Fruit fly (Drosophila melanogaster): ENCODE results near the gene Mf.

DNA sequence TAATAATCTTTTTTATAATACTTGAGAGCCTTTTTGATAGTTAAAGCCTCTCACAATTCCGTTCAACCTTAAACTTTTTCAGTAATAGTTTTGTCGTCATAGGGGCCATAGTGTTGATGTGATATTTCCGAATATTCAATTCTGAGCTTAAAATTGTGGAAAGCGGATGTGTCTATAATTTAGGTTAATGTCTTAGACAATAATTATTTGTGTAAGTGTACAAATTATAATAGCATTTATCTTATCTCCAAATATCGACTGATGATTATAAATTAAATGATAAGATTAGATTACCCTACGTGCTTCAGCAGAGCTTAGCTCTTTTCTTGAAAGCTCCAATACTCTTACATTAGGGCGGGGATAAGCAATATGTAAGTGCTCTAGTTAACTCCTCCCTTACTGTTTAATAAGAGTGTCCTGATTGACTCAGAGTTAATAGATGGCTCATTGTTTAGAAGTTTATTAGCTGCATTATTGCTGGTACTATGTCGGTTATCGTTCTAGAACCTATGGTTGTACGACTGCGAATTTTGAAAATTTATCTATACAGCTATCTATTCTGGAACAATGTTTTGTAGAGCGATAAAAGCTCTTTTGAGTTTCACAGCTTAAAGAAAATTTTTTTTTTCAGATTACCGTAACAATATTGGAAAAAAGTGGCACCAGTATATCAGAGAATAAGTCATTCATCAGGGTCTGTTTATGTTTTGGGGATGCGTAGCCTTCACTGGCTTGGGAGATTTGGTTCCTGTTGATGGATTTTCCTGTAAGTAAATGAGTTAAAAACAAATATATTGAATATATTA, 42.1 kb downstream of the Mf start:
- TF ChIP-seq cnc (optimal IDR thresholded peaks at IDR 0.05) = no peak
- TF ChIP-seq pad (GFP tag; optimal IDR thresholded peaks at IDR 0.05) = no peak
- TF ChIP-seq toe (GFP tag; optimal IDR thresholded peaks at IDR 0.05) = peak; percentile 45
- TF ChIP-seq CG14711 (tag; optimal IDR thresholded peaks at IDR 0.05) = no peak
- peak; percentile 47 for TF ChIP-seq cic (GFP tag; optimal IDR thresholded peaks at IDR 0.05)
- no peak for TF ChIP-seq ovo (GFP tag; optimal IDR thresholded peaks at IDR 0.05)
- peak; percentile 80 for TF ChIP-seq CG11617 (GFP tag; optimal IDR thresholded peaks at IDR 0.05)
- TF ChIP-seq bab1 (GFP tag; optimal IDR thresholded peaks at IDR 0.05) = no peak
- no peak for TF ChIP-seq kay (GFP tag; ENCODE audit: borderline replicate concordance)
